Fruit fly (Drosophila melanogaster) whole organism, embryonic: ENCODE results near the gene CG14667.
A peak's percentile ranks its signal among the peaks of the same experiment; 100 is the strongest.

ENCODE experiments used
- ATbp ChIP-seq: fragments of 200-800 bp; sonication (Bioruptor generic); optimal IDR thresholded peaks from 2 replicates; lab custom pipeline; 2017; ENCODE audit warnings: missing biosample characterization, mild to moderate bottlenecking, missing genetic modification characterization, missing genetic modification reagents
- CG10543 ChIP-seq: fragments of 200-800 bp; sonication (Bioruptor generic); optimal IDR thresholded peaks from 3 replicates; lab custom pipeline; 2017; ENCODE audit warnings: missing biosample characterization, mild to moderate bottlenecking, missing genetic modification characterization, moderate library complexity
- CG12236 ChIP-seq: fragments of 200-800 bp; sonication (Bioruptor generic); optimal IDR thresholded peaks from 2 replicates; lab custom pipeline; 2016; ENCODE audit warnings: missing biosample characterization, missing genetic modification characterization
- CG12744 ChIP-seq: fragments of 200-800 bp; sonication (Bioruptor generic); optimal IDR thresholded peaks from 2 replicates; lab custom pipeline; 2016; ENCODE audit warnings: missing biosample characterization, missing genetic modification characterization
- CG13296 ChIP-seq: fragments of 200-800 bp; sonication (Bioruptor generic); optimal IDR thresholded peaks from 3 replicates; lab custom pipeline; 2018; ENCODE audit warnings: missing biosample characterization, mild to moderate bottlenecking, missing genetic modification characterization
- CG13894 ChIP-seq: fragments of 200-800 bp; sonication (Bioruptor generic); optimal IDR thresholded peaks from 3 replicates; lab custom pipeline; 2018; ENCODE audit warnings: missing biosample characterization, mild to moderate bottlenecking, missing genetic modification characterization, moderate library complexity
- CG14667 ChIP-seq: fragments of 200-800 bp; sonication (Bioruptor generic); IDR thresholded peaks from 2 replicates; pipeline ENCODE4 v1.3.6; 2022; ENCODE audit warnings: missing biosample characterization, missing genetic modification characterization
- CG14710 ChIP-seq: fragments of 200-800 bp; sonication (Bioruptor generic); optimal IDR thresholded peaks from 3 replicates; lab custom pipeline; 2019; ENCODE audit warnings: missing biosample characterization, mild to moderate bottlenecking, missing genetic modification characterization, moderate library complexity
- CG15011 ChIP-seq: fragments of 200-800 bp; sonication (Bioruptor generic); optimal IDR thresholded peaks from 3 replicates; lab custom pipeline; 2018; ENCODE audit warnings: missing biosample characterization, mild to moderate bottlenecking, missing genetic modification characterization
- CG17361 ChIP-seq: fragments of 200-800 bp; sonication (Bioruptor generic); IDR thresholded peaks from 3 replicates; pipeline ENCODE4 v1.3.6; 2022; ENCODE audit warnings: missing biosample characterization, missing genetic modification characterization
- CG17385 ChIP-seq: fragments of 200-800 bp; sonication (Bioruptor generic); optimal IDR thresholded peaks from 3 replicates; lab custom pipeline; 2018; ENCODE audit warnings: missing biosample characterization, mild to moderate bottlenecking, missing genetic modification characterization
- CG17829 ChIP-seq: fragments of 200-800 bp; optimal IDR thresholded peaks from 2 replicates; lab custom pipeline; 2019; ENCODE audit warnings: missing biosample characterization, mild to moderate bottlenecking, missing genetic modification characterization, moderate library complexity
- CG17912 ChIP-seq: fragments of 200-800 bp; sonication (Bioruptor generic); optimal IDR thresholded peaks from 2 replicates; lab custom pipeline; 2018; ENCODE audit warnings: missing biosample characterization, mild to moderate bottlenecking, missing genetic modification characterization
- CG2120 ChIP-seq: fragments of 200-800 bp; sonication (Bioruptor generic); optimal IDR thresholded peaks from 3 replicates; lab custom pipeline; 2016; ENCODE audit warnings: missing biosample characterization, missing genetic modification characterization
- CG31365 ChIP-seq: fragments of 200-800 bp; sonication (Bioruptor generic); optimal IDR thresholded peaks from 2 replicates; lab custom pipeline; 2018; ENCODE audit warnings: missing biosample characterization, mild to moderate bottlenecking, missing genetic modification characterization
- CG4282 ChIP-seq: fragments of 200-800 bp; sonication (Bioruptor generic); optimal IDR thresholded peaks from 2 replicates; lab custom pipeline; 2016; ENCODE audit warnings: missing biosample characterization, missing genetic modification characterization
- CG7745 ChIP-seq: fragments of 200-800 bp; sonication (Bioruptor generic); optimal IDR thresholded peaks from 2 replicates; lab custom pipeline; 2018; ENCODE audit warnings: missing biosample characterization, mild to moderate bottlenecking, missing genetic modification characterization, moderate library complexity
- CTCF ChIP-seq: fragments of 200-800 bp; sonication (Bioruptor generic); optimal IDR thresholded peaks from 2 replicates; lab custom pipeline; 2017; ENCODE audit warnings: missing biosample characterization, mild to moderate bottlenecking, missing genetic modification characterization, moderate library complexity
- CrebB ChIP-seq: fragments of 200-800 bp; sonication (Bioruptor generic); optimal IDR thresholded peaks from 3 replicates; lab custom pipeline; 2018; ENCODE audit warnings: missing biosample characterization, mild to moderate bottlenecking, missing genetic modification characterization
- Fer3 ChIP-seq: fragments of 200-800 bp; sonication (Bioruptor generic); optimal IDR thresholded peaks from 2 replicates; lab custom pipeline; 2018; ENCODE audit warnings: missing biosample characterization, mild to moderate bottlenecking, missing genetic modification characterization, moderate library complexity
- HLH4C ChIP-seq: fragments of 200-800 bp; sonication (Bioruptor generic); IDR thresholded peaks from 3 replicates; pipeline ENCODE4 v1.3.6; 2022; ENCODE audit warnings: missing biosample characterization, missing genetic modification characterization; ENCODE audit not compliant: partially characterized antibody
- Hand ChIP-seq: fragments of 200-800 bp; sonication (Bioruptor generic); optimal IDR thresholded peaks from 2 replicates; lab custom pipeline; 2017; ENCODE audit warnings: mild to moderate bottlenecking, missing biosample characterization, missing genetic modification reagents, missing genetic modification characterization
- Hsf ChIP-seq: fragments of 200-800 bp; sonication (Bioruptor generic); optimal IDR thresholded peaks from 3 replicates; lab custom pipeline; 2016; ENCODE audit warnings: missing biosample characterization, missing genetic modification characterization
- Mad ChIP-seq: fragments of 200-800 bp; sonication (Bioruptor generic); optimal IDR thresholded peaks from 2 replicates; lab custom pipeline; 2016; ENCODE audit warnings: missing biosample characterization, missing genetic modification characterization
- Meics ChIP-seq: fragments of 200-800 bp; sonication (Bioruptor generic); optimal IDR thresholded peaks from 2 replicates; lab custom pipeline; 2017; ENCODE audit warnings: missing biosample characterization, mild to moderate bottlenecking, missing genetic modification characterization
- ash1 ChIP-seq: fragments of 200-800 bp; sonication (Bioruptor generic); optimal IDR thresholded peaks from 2 replicates; lab custom pipeline; 2018; ENCODE audit warnings: missing biosample characterization, mild to moderate bottlenecking, missing genetic modification characterization
- br ChIP-seq: fragments of >200 bp; optimal IDR thresholded peaks from 2 replicates; lab custom pipeline; 2017
- cad ChIP-seq: fragments of >200 bp; optimal IDR thresholded peaks from 2 replicates; lab custom pipeline; 2017; ENCODE audit warnings: missing biosample characterization, missing genetic modification characterization
- cato ChIP-seq: fragments of 200-800 bp; sonication (Bioruptor generic); optimal IDR thresholded peaks from 2 replicates; lab custom pipeline; 2016; ENCODE audit warnings: missing biosample characterization, missing genetic modification characterization, borderline replicate concordance
- chn ChIP-seq: fragments of 200-800 bp; sonication (Bioruptor generic); optimal IDR thresholded peaks from 2 replicates; lab custom pipeline; 2016; ENCODE audit warnings: missing biosample characterization, missing genetic modification characterization
- crc ChIP-seq: fragments of 200-800 bp; sonication (Bioruptor generic); optimal IDR thresholded peaks from 2 replicates; lab custom pipeline; 2016; ENCODE audit warnings: missing biosample characterization, missing genetic modification characterization
- dati ChIP-seq: fragments of 200-800 bp; sonication (Bioruptor generic); IDR thresholded peaks from 2 replicates; pipeline ENCODE4 v1.3.6; 2022; ENCODE audit warnings: missing biosample characterization, missing genetic modification characterization
- dpn ChIP-seq, 2 experiments: fragments of 200-800 bp; sonication (Bioruptor generic); optimal IDR thresholded peaks; 3 replicates each; lab custom pipeline; 2016; ENCODE audit warnings: missing biosample characterization in 2 of 2, missing genetic modification characterization in 2 of 2
- eyg ChIP-seq: fragments of 200-800 bp; sonication (Bioruptor generic); optimal IDR thresholded peaks from 3 replicates; lab custom pipeline; 2016; ENCODE audit warnings: missing biosample characterization, missing genetic modification characterization
- ftz-f1 ChIP-seq: fragments of 200-800 bp; sonication (Bioruptor generic); optimal IDR thresholded peaks from 2 replicates; lab custom pipeline; 2016; ENCODE audit warnings: missing biosample characterization, missing genetic modification characterization
- gcm ChIP-seq: fragments of 200-800 bp; sonication (Bioruptor generic); optimal IDR thresholded peaks from 2 replicates; lab custom pipeline; 2019; ENCODE audit warnings: missing biosample characterization, mild to moderate bottlenecking, missing genetic modification characterization, moderate library complexity
- hbn ChIP-seq: fragments of 200-800 bp; sonication (Bioruptor generic); IDR thresholded peaks from 2 replicates; pipeline ENCODE4 v1.3.6; 2022; ENCODE audit warnings: missing biosample characterization, missing genetic modification characterization; ENCODE audit not compliant: partially characterized antibody
- lilli ChIP-seq: fragments of 200-800 bp; sonication (Bioruptor generic); optimal IDR thresholded peaks from 3 replicates; lab custom pipeline; 2016; ENCODE audit warnings: missing biosample characterization, missing genetic modification characterization
- lola ChIP-seq, 3 experiments: fragments of >200 bp in 2 of 3; fragments of 200-800 bp in 1 of 3; sonication (Bioruptor generic) in 1 of 3; optimal IDR thresholded peaks; 2 replicates each; lab custom pipeline; 2017 to 2019; ENCODE audit warnings: missing biosample characterization in 3 of 3, missing genetic modification characterization in 3 of 3, mild to moderate bottlenecking in 1 of 3, moderate library complexity in 1 of 3
- nmo ChIP-seq: fragments of 200-800 bp; sonication (Bioruptor generic); optimal IDR thresholded peaks from 2 replicates; lab custom pipeline; 2018; ENCODE audit warnings: missing biosample characterization, mild to moderate bottlenecking, missing genetic modification characterization, moderate library complexity
- org-1 ChIP-seq: fragments of 200-800 bp; sonication (Bioruptor generic); optimal IDR thresholded peaks from 2 replicates; lab custom pipeline; 2017; ENCODE audit warnings: missing biosample characterization, missing genetic modification characterization
- pfk ChIP-seq: fragments of 200-800 bp; sonication (Bioruptor generic); optimal IDR thresholded peaks from 2 replicates; lab custom pipeline; 2018; ENCODE audit warnings: missing biosample characterization, mild to moderate bottlenecking, missing genetic modification characterization, moderate library complexity
- pros ChIP-seq: fragments of 200-800 bp; sonication (Bioruptor generic); optimal IDR thresholded peaks from 3 replicates; lab custom pipeline; 2019; ENCODE audit warnings: missing biosample characterization, mild to moderate bottlenecking, missing genetic modification characterization, moderate library complexity
- pum ChIP-seq: fragments of 200-800 bp; sonication (Bioruptor generic); optimal IDR thresholded peaks from 2 replicates; lab custom pipeline; 2016; ENCODE audit warnings: missing biosample characterization, missing genetic modification characterization
- repo ChIP-seq: fragments of 200-800 bp; sonication (Bioruptor generic); optimal IDR thresholded peaks from 2 replicates; lab custom pipeline; 2016; ENCODE audit warnings: missing biosample characterization, missing genetic modification characterization
- sens-2 ChIP-seq: fragments of 200-800 bp; sonication (Bioruptor generic); IDR thresholded peaks from 2 replicates; pipeline ENCODE4 v1.3.6; 2022; ENCODE audit warnings: missing biosample characterization, missing genetic modification characterization
- seq ChIP-seq: fragments of 200-800 bp; sonication (Bioruptor generic); IDR thresholded peaks from 2 replicates; pipeline ENCODE4 v1.3.6; 2022; ENCODE audit warnings: missing biosample characterization, missing genetic modification characterization
- stc ChIP-seq: fragments of 200-800 bp; sonication (Bioruptor generic); IDR thresholded peaks from 2 replicates; pipeline ENCODE4 v1.3.6; 2022; ENCODE audit warnings: missing biosample characterization, missing genetic modification characterization
- tx ChIP-seq: fragments of 200-800 bp; sonication (Bioruptor generic); optimal IDR thresholded peaks from 2 replicates; lab custom pipeline; 2016; ENCODE audit warnings: missing biosample characterization, missing genetic modification characterization
- vfl ChIP-seq: fragments of 200-800 bp; sonication (Bioruptor generic); optimal IDR thresholded peaks from 2 replicates; lab custom pipeline; 2016; ENCODE audit warnings: missing biosample characterization, missing genetic modification characterization
- wek ChIP-seq: fragments of 200-800 bp; sonication (Bioruptor generic); optimal IDR thresholded peaks from 3 replicates; lab custom pipeline; 2018; ENCODE audit warnings: missing biosample characterization, mild to moderate bottlenecking, missing genetic modification characterization, moderate library complexity

CG14667 gene

dm6 chr3R:5367512-5368169 lies 7.2 kb upstream of the CG14667 start (continued):
- TF ChIP-seq dati (GFP tag; lab: Robert Waterston, UW) (no peak), wek (GFP tag; lab: Kevin White, UChicago) (peak; percentile 65), seq (GFP tag; lab: Robert Waterston, UW) (no peak), CG2120 (GFP tag; lab: Kevin White, UChicago) (no peak), CG7745 (tag; lab: Kevin White, UChicago) (no peak), repo (no peak), vfl (GFP tag; lab: Kevin White, UChicago) (no peak), CG14710 (tag; lab: Kevin White, UChicago) (no peak), CG14667 (GFP tag; lab: Robert Waterston, UW) (peak; percentile 16; the same call in 1 of the 2 replicates), pum (GFP tag; lab: Kevin White, UChicago) (no peak), br (lab: Kevin White, UChicago) (no peak), CG17912 (GFP tag; lab: Kevin White, UChicago) (peak; percentile 69), eyg (GFP tag; lab: Kevin White, UChicago) (no peak), CG17829 (peak; percentile 19), pros (GFP tag; lab: Kevin White, UChicago) (peak; percentile 83), ATbp (no peak), CG13296 (no peak), Fer3 (tag; lab: Kevin White, UChicago) (no peak), lilli (GFP tag; lab: Kevin White, UChicago) (no peak), CG12236 (GFP tag; lab: Kevin White, UChicago) (no peak), dpn (GFP tag; optimal IDR thresholded peaks at IDR 0.05; lab: Kevin White, UChicago) (no peak), nmo (GFP tag; lab: Kevin White, UChicago) (no peak), chn (no peak), CG4282 (GFP tag; lab: Kevin White, UChicago) (no peak), lola (GFP tag; optimal IDR thresholded peaks at IDR 0.05; lab: Kevin White, UChicago) (no peak), CG31365 (no peak), CG17385 (no peak), CG15011 (GFP tag; lab: Kevin White, UChicago) (no peak), hbn (GFP tag; lab: Robert Waterston, UW) (peak; percentile 44; the same call in 1 of the 2 replicates), ftz-f1 (no peak), cato (GFP tag; lab: Kevin White, UChicago) (no peak), ash1 (GFP tag; lab: Kevin White, UChicago) (peak; percentile 81), crc (GFP tag; lab: Kevin White, UChicago) (no peak), Meics (GFP tag; lab: Kevin White, UChicago) (peak; percentile 2), sens-2 (GFP tag; lab: Robert Waterston, UW) (no peak), CrebB (tag; lab: Kevin White, UChicago) (no peak), CG13894 (tag; lab: Kevin White, UChicago) (peak; percentile 11), Mad (GFP tag; lab: Kevin White, UChicago) (no peak), HLH4C (GFP tag; lab: Robert Waterston, UW) (no peak), stc (GFP tag; lab: Robert Waterston, UW) (no peak; the same call in 1 of the 2 replicates), cad (no peak), pfk (peak; percentile 68), CG10543 (GFP tag; lab: Kevin White, UChicago) (peak; percentile 90), gcm (GFP tag; lab: Kevin White, UChicago) (peak; percentile 36), Hand (GFP tag; lab: Kevin White, UChicago) (no peak), CG17361 (no peak; the same call in 2 of the 3 replicates), CTCF (GFP tag; lab: Kevin White, UChicago) (no peak), org-1 (peak; percentile 29), CG12744 (GFP tag; lab: Kevin White, UChicago) (no peak), tx (GFP tag; lab: Kevin White, UChicago) (no peak), Hsf (GFP tag; lab: Kevin White, UChicago) (no peak)
